Fruit fly (Drosophila melanogaster): ENCODE data around the gene Cand1.

dm6 chr2L:10351130-10351529, 11.4 kb downstream of the Cand1 start:
- TF ChIP-seq Hr78 (GFP tag; optimal IDR thresholded peaks at IDR 0.05) (no peak), OdsH (GFP tag; optimal IDR thresholded peaks at IDR 0.05) (no peak), usp (GFP tag; optimal IDR thresholded peaks at IDR 0.05) (no peak), tai (GFP tag; optimal IDR thresholded peaks at IDR 0.05) (no peak), CG9705 (GFP tag; optimal IDR thresholded peaks at IDR 0.05) (no peak), CG32264 (GFP tag; optimal IDR thresholded peaks at IDR 0.05) (no peak), h (GFP tag; optimal IDR thresholded peaks at IDR 0.05) (no peak), dmrt93B (GFP tag; optimal IDR thresholded peaks at IDR 0.05) (no peak), HLH106 (tag; optimal IDR thresholded peaks at IDR 0.05) (no peak), N (GFP tag; optimal IDR thresholded peaks at IDR 0.05) (no peak), Vsx2 (GFP tag; optimal IDR thresholded peaks at IDR 0.05; ENCODE audit: partially characterized antibody) (no peak), pan (optimal IDR thresholded peaks at IDR 0.05) (no peak), Abd-B (GFP tag; optimal IDR thresholded peaks at IDR 0.05) (no peak)

Measured in whole organism, wandering third instar larva.